Worm (Caenorhabditis elegans): ENCODE measurements around the gene srd-32.

DNA sequence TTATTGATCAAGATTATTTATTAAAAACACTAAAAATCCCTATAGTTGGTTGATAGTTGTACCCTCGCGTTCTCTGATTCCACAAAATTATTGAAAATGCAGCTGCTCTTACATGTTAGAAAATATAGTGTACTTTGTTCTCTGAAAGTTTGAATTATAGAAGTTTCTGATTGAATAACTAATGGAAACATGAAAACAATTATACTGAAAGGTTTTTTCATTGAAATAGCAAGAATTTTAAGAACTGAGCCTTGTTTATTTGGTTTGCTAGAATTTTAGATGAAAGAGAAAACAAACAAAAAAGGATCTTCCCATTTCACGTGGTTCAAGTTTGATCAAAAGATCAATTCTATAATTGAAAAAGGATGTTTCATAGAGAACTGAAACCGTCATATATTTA is 2.1 kb downstream of the srd-32 start:
- TF ChIP-seq dao-5 (tag; optimal IDR thresholded peaks at IDR 0.05) (no peak), him-1 (tag; optimal IDR thresholded peaks at IDR 0.05) (no peak)

Measured in whole organism, L4/young adult.